Worm (Caenorhabditis elegans) whole organism, L4 larva: Measurements from ENCODE around the gene F36H12.4.
A peak's percentile ranks its signal among the peaks of the same experiment; 100 is the strongest.

Experiments
- T26A8.4 ChIP-seq: fragments of 200-800 bp; sonication (Bioruptor generic); IDR thresholded peaks from 2 replicates; pipeline ENCODE4 v1.3.6; 2022; ENCODE audit warnings: missing genetic modification characterization, missing compliant biosample characterization
- aha-1 ChIP-seq: fragments of 150-350 bp; peaks from one replicate; lab custom pipeline; 2014; ENCODE audit warnings: missing biosample characterization, missing genetic modification characterization
- daf-16 ChIP-seq, 3 experiments: sonication (generic microtip); optimal IDR thresholded peaks; 2 replicates each; lab custom pipeline; 2016 to 2017; ENCODE audit warnings: missing genetic modification characterization in 3 of 3, missing genetic modification reagents in 3 of 3, mild to moderate bottlenecking in 2 of 3, missing compliant biosample characterization in 2 of 3, missing biosample characterization in 1 of 3, moderate library complexity in 1 of 3
- dmd-6 ChIP-seq: fragments of 200-800 bp; sonication (Bioruptor generic); IDR thresholded peaks from 2 replicates; pipeline ENCODE4 v1.3.6; 2022; ENCODE audit warnings: missing genetic modification reagents, missing genetic modification characterization, missing compliant biosample characterization
- lin-39 ChIP-seq: fragments of 150-350 bp; optimal IDR thresholded peaks from 2 replicates; lab custom pipeline; 2014; ENCODE audit warnings: missing biosample characterization, missing genetic modification reagents, missing genetic modification characterization
- mep-1 ChIP-seq: fragments of 150-350 bp; sonication (generic microtip); optimal IDR thresholded peaks from 3 replicates; lab custom pipeline; 2014; ENCODE audit warnings: missing biosample characterization, missing genetic modification characterization
- nhr-111 ChIP-seq: fragments of 200-800 bp; sonication (Bioruptor generic); optimal IDR thresholded peaks from 2 replicates; lab custom pipeline; 2018; ENCODE audit warnings: mild to moderate bottlenecking, missing genetic modification characterization, missing compliant biosample characterization
- nhr-28 ChIP-seq: fragments of 150-350 bp; optimal IDR thresholded peaks from 2 replicates; lab custom pipeline; 2014; ENCODE audit warnings: missing biosample characterization, missing genetic modification characterization
- nhr-48 ChIP-seq: sonication (generic microtip); optimal IDR thresholded peaks from 2 replicates; lab custom pipeline; 2016; ENCODE audit warnings: mild to moderate bottlenecking, missing genetic modification characterization, missing compliant biosample characterization
- pqm-1 ChIP-seq: sonication (generic microtip); optimal IDR thresholded peaks from 2 replicates; lab custom pipeline; 2017; ENCODE audit warnings: missing biosample characterization, missing genetic modification characterization

The F36H12.4 gene

ce11 chrIV:5317106-5317505 lies 48.2 kb downstream of the F36H12.4 start (continued):
- TF ChIP-seq lin-39 (tag; lab: Kevin White, UChicago) (no peak), nhr-111 (GFP tag; lab: Kevin White, UChicago) (no peak), T26A8.4 (peak; percentile 80)
- TF ChIP-seq, all 104 proteins: peak for 13

ce11 chrIV:5318835-5319303 lies 50.0 kb downstream of the F36H12.4 start, which contains the start of gene slc-46A:
slc-46A (plus strand) TSS chrIV:5319253.
- TF ChIP-seq daf-16 (GFP tag; optimal IDR thresholded peaks at IDR 0.05; lab: Kevin White, UChicago) = no peak
- TF ChIP-seq daf-16 (tag; optimal IDR thresholded peaks at IDR 0.05; lab: Kevin White, UChicago) = peak; percentile 5
- TF ChIP-seq nhr-28 (tag; lab: Kevin White, UChicago) = peak; percentile 86
- no peak for TF ChIP-seq nhr-48 (tag; lab: Kevin White, UChicago)
- no peak for TF ChIP-seq dmd-6 (GFP tag; lab: Robert Waterston, UW)
- no peak for TF ChIP-seq mep-1
- TF ChIP-seq aha-1 (tag; lab: Kevin White, UChicago) = peak; percentile 61
- peak; percentile 51 for TF ChIP-seq pqm-1 (tag; lab: Kevin White, UChicago)
